Fruit fly (Drosophila melanogaster) whole organism, adult: Measurements from ENCODE around the gene rasp.

Experiments used
- CG12768 ChIP-seq: fragments of 200-800 bp; sonication (Bioruptor generic); optimal IDR thresholded peaks from 2 replicates; lab custom pipeline; 2017; ENCODE audit warnings: missing biosample characterization, missing genetic modification characterization, mild to moderate bottlenecking, moderate library complexity, missing genetic modification reagents
- CG1620 ChIP-seq: fragments of 200-800 bp; sonication (Bioruptor generic); optimal IDR thresholded peaks from 2 replicates; lab custom pipeline; 2016; ENCODE audit warnings: missing biosample characterization, missing genetic modification characterization
- CG33017 ChIP-seq: fragments of 200-800 bp; sonication (Bioruptor generic); optimal IDR thresholded peaks from 2 replicates; lab custom pipeline; 2018; ENCODE audit warnings: missing biosample characterization, mild to moderate bottlenecking, missing genetic modification characterization, moderate library complexity
- CG5204 ChIP-seq: fragments of 200-800 bp; sonication (Bioruptor generic); optimal IDR thresholded peaks from 2 replicates; lab custom pipeline; 2016; ENCODE audit warnings: missing biosample characterization, missing genetic modification characterization
- Crg-1 ChIP-seq: fragments of 200-800 bp; sonication (Bioruptor generic); optimal IDR thresholded peaks from 2 replicates; lab custom pipeline; 2016; ENCODE audit warnings: missing biosample characterization, missing genetic modification characterization
- Mnt ChIP-seq: fragments of 200-800 bp; sonication (Bioruptor generic); optimal IDR thresholded peaks from 2 replicates; lab custom pipeline; 2016; ENCODE audit warnings: missing biosample characterization, mild to moderate bottlenecking, missing genetic modification characterization
- cnc ChIP-seq, 2 experiments: fragments of >200 bp; optimal IDR thresholded peaks; 2 replicates each; lab custom pipeline; 2017
- kay ChIP-seq: fragments of 200-800 bp; sonication (Bioruptor generic); peaks from one replicate; lab custom pipeline; 2016; ENCODE audit warnings: missing biosample characterization, missing genetic modification characterization, borderline replicate concordance
- ovo ChIP-seq: fragments of 200-800 bp; sonication (Bioruptor generic); optimal IDR thresholded peaks from 2 replicates; lab custom pipeline; 2016; ENCODE audit warnings: missing biosample characterization, missing genetic modification characterization
- tj ChIP-seq: fragments of 200-800 bp; sonication (Bioruptor generic); optimal IDR thresholded peaks from 3 replicates; lab custom pipeline; 2017; ENCODE audit warnings: missing biosample characterization, mild to moderate bottlenecking, missing genetic modification characterization, moderate library complexity
- toe ChIP-seq: fragments of 200-800 bp; sonication (Bioruptor generic); optimal IDR thresholded peaks from 2 replicates; lab custom pipeline; 2016; ENCODE audit warnings: missing biosample characterization, missing genetic modification characterization

- TF ChIP-seq CG12768 (GFP tag; lab: Kevin White, UChicago) (no peak), CG5204 (GFP tag; lab: Kevin White, UChicago) (no peak), toe (GFP tag; lab: Kevin White, UChicago) (no peak), kay (GFP tag; lab: Kevin White, UChicago) (no peak), CG1620 (GFP tag; lab: Kevin White, UChicago) (no peak), Crg-1 (no peak), tj (no peak), CG33017 (tag; lab: Kevin White, UChicago) (no peak), cnc (optimal IDR thresholded peaks at IDR 0.05; lab: Kevin White, UChicago) (no peak), ovo (no peak), Mnt (GFP tag; lab: Kevin White, UChicago) (no peak)
Measured at dm6 chr3L:3172445-3172844, 10.5 kb downstream of the rasp start, which contains the start of gene CG14963.
